Fruit fly (Drosophila melanogaster) whole organism, embryonic: ENCODE measurements around the gene Upf2.

Experiments
- Abd-B ChIP-seq: fragments of 200-800 bp; sonication (Bioruptor generic); optimal IDR thresholded peaks from 2 replicates; lab custom pipeline; 2018; ENCODE audit warnings: missing biosample characterization, mild to moderate bottlenecking, missing genetic modification characterization, moderate library complexity
- Ada2b ChIP-seq: fragments of 200-800 bp; sonication (Bioruptor generic); IDR thresholded peaks from 2 replicates; pipeline ENCODE4 v1.3.6; 2022; ENCODE audit warnings: missing biosample characterization, missing genetic modification characterization
- BEAF-32 ChIP-seq: fragments of 200-800 bp; sonication (Bioruptor generic); optimal IDR thresholded peaks from 3 replicates; lab custom pipeline; 2017; ENCODE audit warnings: missing biosample characterization, missing genetic modification characterization, mild to moderate bottlenecking, moderate library complexity, missing genetic modification reagents
- CG1024 ChIP-seq: fragments of 200-800 bp; sonication (Bioruptor generic); IDR thresholded peaks from 2 replicates; pipeline ENCODE4 v1.3.6; 2022; ENCODE audit warnings: missing biosample characterization, missing genetic modification characterization
- CG11093 ChIP-seq: fragments of 200-800 bp; sonication (Bioruptor generic); IDR thresholded peaks from 3 replicates; pipeline ENCODE4 v1.3.6; 2022; ENCODE audit warnings: missing biosample characterization, missing genetic modification characterization
- CG11456 ChIP-seq: fragments of 200-800 bp; sonication (Bioruptor generic); IDR thresholded peaks from 3 replicates; pipeline ENCODE4 v1.3.6; 2022; ENCODE audit warnings: missing biosample characterization, missing genetic modification characterization
- CG12236 ChIP-seq: fragments of 200-800 bp; sonication (Bioruptor generic); optimal IDR thresholded peaks from 2 replicates; lab custom pipeline; 2016; ENCODE audit warnings: missing biosample characterization, missing genetic modification characterization
- CG14014 ChIP-seq: fragments of 200-800 bp; sonication (Bioruptor generic); IDR thresholded peaks from 2 replicates; pipeline ENCODE4 v1.3.6; 2022; ENCODE audit warnings: missing biosample characterization, missing genetic modification characterization
- CG17829 ChIP-seq: fragments of 200-800 bp; optimal IDR thresholded peaks from 2 replicates; lab custom pipeline; 2019; ENCODE audit warnings: missing biosample characterization, mild to moderate bottlenecking, missing genetic modification characterization, moderate library complexity
- CG1792 ChIP-seq: fragments of 200-800 bp; sonication (Bioruptor generic); optimal IDR thresholded peaks from 2 replicates; lab custom pipeline; 2016; ENCODE audit warnings: missing biosample characterization, missing genetic modification characterization
- CG2120 ChIP-seq: fragments of 200-800 bp; sonication (Bioruptor generic); optimal IDR thresholded peaks from 3 replicates; lab custom pipeline; 2016; ENCODE audit warnings: missing biosample characterization, missing genetic modification characterization
- CG2712 ChIP-seq: fragments of 200-800 bp; optimal IDR thresholded peaks from 3 replicates; lab custom pipeline; 2019; ENCODE audit warnings: missing biosample characterization, mild to moderate bottlenecking, missing genetic modification characterization, moderate library complexity
- CG31441 ChIP-seq: fragments of 200-800 bp; sonication (Bioruptor generic); IDR thresholded peaks from 2 replicates; pipeline ENCODE4 v1.3.6; 2022; ENCODE audit warnings: missing biosample characterization, missing genetic modification characterization
- CG33213 ChIP-seq: fragments of 200-800 bp; sonication (Bioruptor generic); optimal IDR thresholded peaks from 3 replicates; lab custom pipeline; 2016; ENCODE audit warnings: missing biosample characterization, missing genetic modification characterization
- CG34376 ChIP-seq: fragments of 200-800 bp; sonication (Bioruptor generic); optimal IDR thresholded peaks from 2 replicates; lab custom pipeline; 2018; ENCODE audit warnings: missing biosample characterization, mild to moderate bottlenecking, missing genetic modification characterization
- CG4360 ChIP-seq: fragments of 200-800 bp; sonication (Bioruptor generic); IDR thresholded peaks from 2 replicates; pipeline ENCODE4 v1.3.6; 2022; ENCODE audit warnings: missing biosample characterization, missing genetic modification characterization
- CG6175 ChIP-seq: fragments of 200-800 bp; sonication (Bioruptor generic); IDR thresholded peaks from 3 replicates; pipeline ENCODE4 v1.3.6; 2022; ENCODE audit warnings: missing biosample characterization, missing genetic modification characterization
- CG6689 ChIP-seq: fragments of 200-800 bp; sonication (Bioruptor generic); IDR thresholded peaks from 2 replicates; pipeline ENCODE4 v1.3.6; 2022; ENCODE audit warnings: missing biosample characterization, missing genetic modification characterization
- CG9797 ChIP-seq: fragments of 200-800 bp; sonication (Bioruptor generic); optimal IDR thresholded peaks from 3 replicates; lab custom pipeline; 2018; ENCODE audit warnings: missing biosample characterization, mild to moderate bottlenecking, missing genetic modification characterization
- Ets65A ChIP-seq: fragments of 200-800 bp; sonication (Bioruptor generic); peaks from one replicate; lab custom pipeline; 2016; ENCODE audit warnings: missing biosample characterization, missing genetic modification characterization
- Hr78 ChIP-seq, 2 experiments: fragments of 200-800 bp in 1 of 2; fragments of >200 bp in 1 of 2; sonication (Bioruptor generic) in 1 of 2; optimal IDR thresholded peaks; 2 replicates each; lab custom pipeline; 2017 to 2019; ENCODE audit warnings: missing biosample characterization in 2 of 2, missing genetic modification characterization in 2 of 2, mild to moderate bottlenecking in 1 of 2, moderate library complexity in 1 of 2
- Med ChIP-seq: fragments of 200-800 bp; sonication (Bioruptor generic); peaks from one replicate; lab custom pipeline; 2016; ENCODE audit warnings: missing biosample characterization, missing genetic modification characterization, mild to moderate bottlenecking, inconsistent platforms, moderate library complexity
- NFAT ChIP-seq: fragments of 200-800 bp; sonication (Bioruptor generic); IDR thresholded peaks from 2 replicates; pipeline ENCODE4 v1.3.6; 2022; ENCODE audit warnings: missing biosample characterization, missing genetic modification characterization
- NK7.1 ChIP-seq: fragments of 200-800 bp; sonication (Bioruptor generic); optimal IDR thresholded peaks from 3 replicates; lab custom pipeline; 2016; ENCODE audit warnings: missing biosample characterization, missing genetic modification characterization
- Pdp1 ChIP-seq, 2 experiments: fragments of 200-800 bp; sonication (Bioruptor generic); optimal IDR thresholded peaks; 3 replicates each; lab custom pipeline; 2016; ENCODE audit warnings: missing biosample characterization in 2 of 2, missing genetic modification characterization in 2 of 2, mild to moderate bottlenecking in 1 of 2, moderate library complexity in 1 of 2
- Ptx1 ChIP-seq: fragments of 200-800 bp; sonication (Bioruptor generic); IDR thresholded peaks from 2 replicates; pipeline ENCODE4 v1.3.6; 2022; ENCODE audit warnings: missing biosample characterization, missing genetic modification characterization
- Rfx ChIP-seq: fragments of 200-800 bp; sonication (Bioruptor generic); IDR thresholded peaks from 2 replicates; pipeline ENCODE4 v1.3.6; 2022; ENCODE audit warnings: missing biosample characterization, missing genetic modification characterization
- Vsx1 ChIP-seq: fragments of 200-800 bp; sonication (Bioruptor generic); optimal IDR thresholded peaks from 2 replicates; lab custom pipeline; 2017; ENCODE audit warnings: missing biosample characterization, mild to moderate bottlenecking, missing genetic modification characterization, missing genetic modification reagents
- Xbp1 ChIP-seq: fragments of 200-800 bp; sonication (Bioruptor generic); optimal IDR thresholded peaks from 3 replicates; lab custom pipeline; 2016; ENCODE audit warnings: missing biosample characterization, mild to moderate bottlenecking, missing genetic modification characterization
- ap ChIP-seq: fragments of 200-800 bp; sonication (Bioruptor generic); IDR thresholded peaks from 2 replicates; pipeline ENCODE4 v1.3.6; 2022; ENCODE audit warnings: missing biosample characterization, missing genetic modification characterization
- da ChIP-seq: fragments of 200-800 bp; sonication (Bioruptor generic); optimal IDR thresholded peaks from 2 replicates; lab custom pipeline; 2016; ENCODE audit warnings: missing biosample characterization, missing genetic modification characterization
- danr ChIP-seq: fragments of 200-800 bp; sonication (Bioruptor generic); IDR thresholded peaks from 2 replicates; pipeline ENCODE4 v1.3.6; 2022; ENCODE audit warnings: missing biosample characterization, missing genetic modification characterization
- dysf ChIP-seq: fragments of 200-800 bp; sonication (Bioruptor generic); IDR thresholded peaks from 3 replicates; pipeline ENCODE4 v1.3.6; 2022; ENCODE audit warnings: missing biosample characterization, missing genetic modification characterization
- gce ChIP-seq: fragments of 200-800 bp; sonication (Bioruptor generic); IDR thresholded peaks from 3 replicates; pipeline ENCODE4 v1.3.6; 2022; ENCODE audit warnings: missing biosample characterization, missing genetic modification characterization
- gsb ChIP-seq: fragments of 200-800 bp; sonication (Bioruptor generic); IDR thresholded peaks from 2 replicates; pipeline ENCODE4 v1.3.6; 2022; ENCODE audit warnings: missing biosample characterization, missing genetic modification characterization
- lab ChIP-seq: fragments of 200-800 bp; sonication (Bioruptor generic); optimal IDR thresholded peaks from 3 replicates; lab custom pipeline; 2017; ENCODE audit warnings: missing biosample characterization, missing genetic modification characterization, mild to moderate bottlenecking, moderate library complexity, missing genetic modification reagents
- lmd ChIP-seq: fragments of 200-800 bp; sonication (Bioruptor generic); IDR thresholded peaks from 2 replicates; pipeline ENCODE4 v1.3.6; 2022; ENCODE audit warnings: missing biosample characterization, missing genetic modification characterization
- mam ChIP-seq: fragments of 200-800 bp; sonication (Bioruptor generic); optimal IDR thresholded peaks from 3 replicates; lab custom pipeline; 2016; ENCODE audit warnings: missing biosample characterization, missing genetic modification characterization
- prd ChIP-seq, 3 experiments: fragments of >200 bp in 2 of 3; fragments of 200-800 bp in 1 of 3; sonication (Bioruptor generic) in 1 of 3; optimal IDR thresholded peaks in 2 of 3; IDR thresholded peaks in 1 of 3; 2 replicates in 2 of 3; 3 replicates in 1 of 3; pipeline versions ENCODE4 v1.3.6 to Lab custom; 2017 to 2022; ENCODE audit warnings: missing biosample characterization in 1 of 3, missing genetic modification characterization in 1 of 3
- ro ChIP-seq: fragments of 200-800 bp; sonication (Bioruptor generic); IDR thresholded peaks from 2 replicates; pipeline ENCODE4 v1.3.6; 2022; ENCODE audit warnings: missing biosample characterization, missing genetic modification characterization
- row ChIP-seq: fragments of 200-800 bp; sonication (Bioruptor generic); IDR thresholded peaks from 3 replicates; pipeline ENCODE4 v1.3.6; 2022; ENCODE audit warnings: missing biosample characterization, missing genetic modification characterization
- sens ChIP-seq: fragments of 200-800 bp; sonication (Bioruptor generic); peaks from one replicate; lab custom pipeline; 2016; ENCODE audit warnings: missing biosample characterization, missing genetic modification characterization
- slbo ChIP-seq: fragments of 200-800 bp; sonication (Bioruptor generic); IDR thresholded peaks from 2 replicates; pipeline ENCODE4 v1.3.6; 2022; ENCODE audit warnings: missing biosample characterization, missing genetic modification characterization
- slp2 ChIP-seq: fragments of 200-800 bp; sonication (Bioruptor generic); optimal IDR thresholded peaks from 2 replicates; lab custom pipeline; 2016; ENCODE audit warnings: missing biosample characterization, missing genetic modification characterization
- so ChIP-seq: fragments of 200-800 bp; sonication (Bioruptor generic); IDR thresholded peaks from 3 replicates; pipeline ENCODE4 v1.3.6; 2022; ENCODE audit warnings: missing biosample characterization, missing genetic modification characterization
- sug ChIP-seq: fragments of 200-800 bp; optimal IDR thresholded peaks from 2 replicates; lab custom pipeline; 2019; ENCODE audit warnings: missing biosample characterization, mild to moderate bottlenecking, missing genetic modification characterization, moderate library complexity
- twi ChIP-seq: fragments of 200-800 bp; optimal IDR thresholded peaks from 2 replicates; lab custom pipeline; 2019; ENCODE audit warnings: missing biosample characterization, mild to moderate bottlenecking, missing genetic modification characterization, moderate library complexity
- tx ChIP-seq: fragments of 200-800 bp; sonication (Bioruptor generic); optimal IDR thresholded peaks from 2 replicates; lab custom pipeline; 2016; ENCODE audit warnings: missing biosample characterization, missing genetic modification characterization
- vvl ChIP-seq: fragments of 200-800 bp; sonication (Bioruptor generic); IDR thresholded peaks from 2 replicates; pipeline ENCODE4 v1.3.6; 2022; ENCODE audit warnings: missing biosample characterization, missing genetic modification characterization

Gene Upf2

DNA sequence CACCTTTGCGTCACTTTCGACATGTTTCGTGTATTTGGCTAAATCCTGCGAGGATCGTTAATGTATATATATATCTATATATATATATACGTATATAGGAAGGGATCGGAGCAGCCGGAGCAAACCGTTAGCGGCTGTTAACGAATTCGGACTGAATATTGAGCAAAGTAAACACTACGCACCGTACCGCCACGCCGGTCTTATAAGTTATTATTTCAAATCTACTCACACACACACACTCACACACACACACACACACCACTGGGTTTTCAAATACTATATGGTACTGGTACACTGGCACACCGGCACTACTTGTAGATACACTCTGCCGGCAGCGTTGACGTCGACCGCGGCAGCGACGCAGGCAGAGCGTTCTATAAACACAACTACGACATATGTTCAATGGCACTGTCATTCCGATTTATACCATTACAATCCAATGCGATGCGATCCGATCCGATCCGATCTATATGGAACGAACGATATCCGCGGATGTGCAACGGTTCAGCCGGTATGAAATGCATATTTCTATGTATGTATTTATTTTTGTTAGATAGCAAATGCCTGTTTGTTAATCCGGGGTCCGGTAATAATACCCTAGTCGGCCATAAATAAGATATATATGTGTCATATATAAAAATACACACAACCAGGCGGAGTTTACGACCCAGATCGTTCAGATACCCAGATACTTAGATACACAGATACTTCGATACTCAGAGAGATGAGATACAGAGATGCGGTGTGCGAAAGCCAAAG is 6.3 kb upstream of the Upf2 start, which contains the start of gene Ldsdh1 (continued):
- no peak for TF ChIP-seq sug (tag; lab: Kevin White, UChicago)
- TF ChIP-seq lab (GFP tag; lab: Kevin White, UChicago) = peak; percentile 44
- no peak for TF ChIP-seq NK7.1 (GFP tag; lab: Kevin White, UChicago)
- TF ChIP-seq gsb = no peak
- TF ChIP-seq slp2 (GFP tag; lab: Kevin White, UChicago) = no peak
- no peak for TF ChIP-seq gce
- TF ChIP-seq CG12236 (GFP tag; lab: Kevin White, UChicago) = no peak
- no peak for TF ChIP-seq CG11456
- TF ChIP-seq CG2712 (tag; lab: Kevin White, UChicago) = no peak
- no peak for TF ChIP-seq tx
- no peak for TF ChIP-seq CG1024 (GFP tag; lab: Robert Waterston, UW)

DNA sequence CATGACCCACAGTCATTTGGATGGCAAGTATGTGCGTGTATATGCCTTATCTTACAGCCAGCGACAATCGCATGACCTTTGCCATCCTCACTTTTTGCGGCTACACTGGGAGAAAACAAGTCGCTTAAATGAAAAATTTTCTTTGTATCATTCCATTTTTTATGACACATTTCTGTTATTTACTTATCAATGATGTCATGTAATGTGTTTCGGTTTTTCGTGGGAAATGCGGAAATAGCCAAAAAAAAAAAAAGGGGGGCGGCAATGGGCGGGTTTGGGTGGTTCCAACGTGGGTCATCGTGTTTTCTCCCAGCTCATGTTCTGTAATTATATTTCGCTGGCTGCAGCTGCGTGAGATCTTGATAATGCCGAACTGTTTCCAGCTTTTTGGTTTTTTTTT is 4.9 kb upstream of the Upf2 start:
- TF ChIP-seq ap (GFP tag; lab: Robert Waterston, UW) = peak; percentile 11; the same call in 1 of the 2 replicates
- TF ChIP-seq mam (GFP tag; lab: Kevin White, UChicago) = peak; percentile 9
- no peak for TF ChIP-seq CG11093 (GFP tag; lab: Robert Waterston, UW)
- no peak for TF ChIP-seq CG33213 (GFP tag; lab: Kevin White, UChicago)
- TF ChIP-seq Xbp1 (GFP tag; lab: Kevin White, UChicago) = peak; percentile 0
- peak; percentile 41; the same call in 1 of the 2 replicates for TF ChIP-seq slbo
- peak; percentile 18; the same call in 1 of the 2 replicates for TF ChIP-seq CG14014 (GFP tag; lab: Robert Waterston, UW)
- 0 out of 2 replicates have a peak, but pooled peaks have one; percentile 25 for TF ChIP-seq Ptx1
- no peak for TF ChIP-seq NFAT (GFP tag; lab: Robert Waterston, UW)
- peak; percentile 21 for TF ChIP-seq CG2120 (GFP tag; lab: Kevin White, UChicago)
- peak; percentile 2 for TF ChIP-seq Abd-B (GFP tag; lab: Kevin White, UChicago)
- no peak for TF ChIP-seq ro (GFP tag; lab: Robert Waterston, UW)
- peak; percentile 80 for TF ChIP-seq Ets65A (GFP tag; lab: Kevin White, UChicago)
- no peak for TF ChIP-seq Vsx1 (GFP tag; lab: Kevin White, UChicago)
- TF ChIP-seq CG6689 = 0 out of 2 replicates have a peak, but pooled peaks have one; percentile 33
- 0 out of 2 replicates have a peak, but pooled peaks have one; percentile 8 for TF ChIP-seq vvl (GFP tag; lab: Robert Waterston, UW)
- TF ChIP-seq CG1792 (GFP tag; lab: Kevin White, UChicago) = no peak
- no peak for TF ChIP-seq danr (GFP tag; lab: Robert Waterston, UW)
- no peak for TF ChIP-seq sug (tag; lab: Kevin White, UChicago)
- TF ChIP-seq Ada2b (GFP tag; lab: Robert Waterston, UW) = no peak
- peak; percentile 86 for TF ChIP-seq sens (GFP tag; lab: Kevin White, UChicago)
- no peak for TF ChIP-seq CG34376 (GFP tag; lab: Kevin White, UChicago)
- no peak for TF ChIP-seq CG31441
- peak in 1 of 2 experiments; percentile 60 for TF ChIP-seq Pdp1 (GFP tag; optimal IDR thresholded peaks at IDR 0.05; lab: Kevin White, UChicago)
- TF ChIP-seq prd (optimal IDR thresholded peaks at IDR 0.05; lab: Kevin White, UChicago) = no peak
- TF ChIP-seq prd (GFP tag; IDR thresholded peaks at IDR 0.05; lab: Robert Waterston, UW) = peak; percentile 50; the same call in 2 of the 3 replicates
- no peak for TF ChIP-seq NK7.1 (GFP tag; lab: Kevin White, UChicago)
- peak in 1 of 2 experiments; percentile 32 for TF ChIP-seq Hr78 (GFP tag; optimal IDR thresholded peaks at IDR 0.05; lab: Kevin White, UChicago)
- no peak for TF ChIP-seq CG17829
- TF ChIP-seq da (GFP tag; lab: Kevin White, UChicago) = no peak
- peak; percentile 51 for TF ChIP-seq row
- 0 out of 3 replicates have a peak, but pooled peaks have one; percentile 18 for TF ChIP-seq dysf (GFP tag; lab: Robert Waterston, UW)
- TF ChIP-seq Med (GFP tag; lab: Kevin White, UChicago) = peak; percentile 56
- peak; percentile 31; the same call in 1 of the 2 replicates for TF ChIP-seq Rfx (GFP tag; lab: Robert Waterston, UW)
- no peak for TF ChIP-seq so (GFP tag; lab: Robert Waterston, UW)
- no peak for TF ChIP-seq CG9797 (GFP tag; lab: Kevin White, UChicago)
- TF ChIP-seq lmd = peak; percentile 27; the same call in 1 of the 2 replicates
- no peak for TF ChIP-seq twi
- no peak for TF ChIP-seq CG6175 (GFP tag; lab: Robert Waterston, UW)
- no peak for TF ChIP-seq CG4360 (GFP tag; lab: Robert Waterston, UW)
- TF ChIP-seq BEAF-32 (GFP tag; lab: Kevin White, UChicago) = no peak
